Fruit fly (Drosophila melanogaster) whole organism, pupa: ENCODE data around the gene Elovl7.

ENCODE experiments used
- CG34367 ChIP-seq: fragments of 200-800 bp; sonication (Bioruptor generic); optimal IDR thresholded peaks from 2 replicates; lab custom pipeline; 2018; ENCODE audit warnings: missing biosample characterization, mild to moderate bottlenecking, missing genetic modification characterization
- CG4496 ChIP-seq: fragments of 200-800 bp; sonication (Bioruptor generic); IDR thresholded peaks from 3 replicates; pipeline ENCODE4 v1.3.6; 2022; ENCODE audit warnings: missing biosample characterization, missing genetic modification characterization
- D1 ChIP-seq: fragments of 200-800 bp; sonication (Bioruptor generic); optimal IDR thresholded peaks from 2 replicates; lab custom pipeline; 2018; ENCODE audit warnings: missing biosample characterization, mild to moderate bottlenecking, missing genetic modification characterization, moderate library complexity

dm6 chr3R:8040843-8041242 is 45.2 kb upstream of the Elovl7 start, which contains the start of gene CG43060:
- TF ChIP-seq CG4496 (GFP tag; lab: Robert Waterston, UW) (peak; percentile 50; the same call in 2 of the 3 replicates), D1 (tag; lab: Kevin White, UChicago) (no peak), CG34367 (tag; lab: Kevin White, UChicago) (no peak)
